Worm (Caenorhabditis elegans): ENCODE results near the gene Y57G11C.14.

DNA sequence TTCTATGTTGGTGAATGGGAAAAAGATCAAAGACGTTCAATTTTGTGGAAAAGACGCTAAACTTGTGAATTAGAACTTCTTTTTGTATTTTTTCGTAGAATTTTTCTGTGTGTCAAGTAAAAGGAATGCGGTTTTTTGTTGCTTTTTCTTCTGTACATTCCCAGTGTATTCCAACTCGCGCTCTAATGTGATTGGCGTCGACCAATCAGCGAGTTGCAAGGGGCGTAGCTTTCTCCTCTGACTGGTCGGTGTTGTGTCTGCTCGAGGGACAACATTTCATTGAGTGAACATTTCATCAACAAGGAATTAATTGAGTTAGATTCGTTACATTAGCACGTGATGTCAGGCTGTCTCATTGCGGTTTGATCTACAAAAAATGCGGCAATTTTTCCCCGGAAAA, 1.8 kb downstream of the Y57G11C.14 start:
- TF ChIP-seq klf-2 (GFP tag; conservative IDR thresholded peaks at IDR 0.05) (no peak), flt-1 (GFP tag; IDR thresholded peaks at IDR 0.05) (no peak), tab-1 (GFP tag; IDR thresholded peaks at IDR 0.05) (no peak)
